Fruit fly (Drosophila melanogaster) whole organism, embryonic: ENCODE results near the gene HDAC4.

ENCODE experiments used
- B-H1 ChIP-seq: fragments of 200-800 bp; sonication (Bioruptor generic); IDR thresholded peaks from 3 replicates; pipeline ENCODE4 v1.3.6; 2022; ENCODE audit warnings: missing biosample characterization, missing genetic modification characterization
- CG1024 ChIP-seq: fragments of 200-800 bp; sonication (Bioruptor generic); IDR thresholded peaks from 2 replicates; pipeline ENCODE4 v1.3.6; 2022; ENCODE audit warnings: missing biosample characterization, missing genetic modification characterization
- CG10959 ChIP-seq: fragments of 200-800 bp; sonication (Bioruptor generic); IDR thresholded peaks from 2 replicates; pipeline ENCODE4 v1.3.6; 2022; ENCODE audit warnings: missing biosample characterization, missing genetic modification characterization
- CG10979 ChIP-seq: fragments of 200-800 bp; sonication (Bioruptor generic); optimal IDR thresholded peaks from 2 replicates; lab custom pipeline; 2018; ENCODE audit warnings: missing biosample characterization, mild to moderate bottlenecking, missing genetic modification characterization, moderate library complexity
- CG12155 ChIP-seq: fragments of 200-800 bp; sonication (Bioruptor generic); optimal IDR thresholded peaks from 3 replicates; lab custom pipeline; 2016; ENCODE audit warnings: missing biosample characterization, missing genetic modification characterization
- CG1233 ChIP-seq: fragments of 200-800 bp; sonication (Bioruptor generic); optimal IDR thresholded peaks from 4 replicates; lab custom pipeline; 2018; ENCODE audit warnings: missing biosample characterization, mild to moderate bottlenecking, missing genetic modification characterization
- CG12769 ChIP-seq: fragments of 200-800 bp; sonication (Bioruptor generic); optimal IDR thresholded peaks from 2 replicates; lab custom pipeline; 2019; ENCODE audit warnings: missing biosample characterization, mild to moderate bottlenecking, missing genetic modification characterization, moderate library complexity
- CG14050 ChIP-seq: fragments of 200-800 bp; sonication (Bioruptor generic); IDR thresholded peaks from 3 replicates; pipeline ENCODE4 v1.3.6; 2022; ENCODE audit warnings: missing biosample characterization, missing genetic modification characterization
- CG16813 ChIP-seq: fragments of 200-800 bp; sonication (Bioruptor generic); IDR thresholded peaks from 3 replicates; pipeline ENCODE4 v1.3.6; 2022; ENCODE audit warnings: missing biosample characterization, missing genetic modification characterization; ENCODE audit not compliant: partially characterized antibody
- CG17186 ChIP-seq: fragments of 200-800 bp; sonication (Bioruptor generic); optimal IDR thresholded peaks from 3 replicates; lab custom pipeline; 2017; ENCODE audit warnings: missing biosample characterization, missing genetic modification reagents, missing genetic modification characterization
- CG17829 ChIP-seq: fragments of 200-800 bp; optimal IDR thresholded peaks from 2 replicates; lab custom pipeline; 2019; ENCODE audit warnings: missing biosample characterization, mild to moderate bottlenecking, missing genetic modification characterization, moderate library complexity
- CG18599 ChIP-seq: fragments of 200-800 bp; sonication (Bioruptor generic); optimal IDR thresholded peaks from 3 replicates; lab custom pipeline; 2017; ENCODE audit warnings: missing biosample characterization, missing genetic modification characterization, mild to moderate bottlenecking, moderate library complexity, missing genetic modification reagents
- CG2678 ChIP-seq: fragments of 200-800 bp; sonication (Bioruptor generic); optimal IDR thresholded peaks from 3 replicates; lab custom pipeline; 2019; ENCODE audit warnings: missing biosample characterization, mild to moderate bottlenecking, missing genetic modification characterization, moderate library complexity
- CG30431 ChIP-seq: fragments of 200-800 bp; sonication (Bioruptor generic); optimal IDR thresholded peaks from 2 replicates; lab custom pipeline; 2017; ENCODE audit warnings: missing biosample characterization, missing genetic modification characterization
- CG3163 ChIP-seq: fragments of 200-800 bp; sonication (Bioruptor generic); optimal IDR thresholded peaks from 3 replicates; lab custom pipeline; 2016; ENCODE audit warnings: missing biosample characterization, missing genetic modification characterization
- CG32772 ChIP-seq: fragments of 200-800 bp; sonication (Bioruptor generic); IDR thresholded peaks from 2 replicates; pipeline ENCODE4 v1.3.6; 2022; ENCODE audit warnings: missing biosample characterization, missing genetic modification characterization
- CG33213 ChIP-seq: fragments of 200-800 bp; sonication (Bioruptor generic); optimal IDR thresholded peaks from 3 replicates; lab custom pipeline; 2016; ENCODE audit warnings: missing biosample characterization, missing genetic modification characterization
- CG34422 ChIP-seq: fragments of 200-800 bp; sonication (Bioruptor generic); IDR thresholded peaks from 3 replicates; pipeline ENCODE4 v1.3.6; 2022; ENCODE audit warnings: missing biosample characterization, missing genetic modification characterization
- CG3838 ChIP-seq: fragments of 200-800 bp; sonication (Bioruptor generic); optimal IDR thresholded peaks from 3 replicates; lab custom pipeline; 2016; ENCODE audit warnings: missing biosample characterization, missing genetic modification characterization
- CG4854 ChIP-seq: fragments of 200-800 bp; sonication (Bioruptor generic); optimal IDR thresholded peaks from 2 replicates; lab custom pipeline; 2016; ENCODE audit warnings: missing biosample characterization, missing genetic modification characterization, inconsistent platforms
- CG5953 ChIP-seq: fragments of 200-800 bp; sonication (Bioruptor generic); IDR thresholded peaks from 2 replicates; pipeline ENCODE4 v1.3.6; 2022; ENCODE audit warnings: missing biosample characterization, missing genetic modification characterization
- CG7745 ChIP-seq: fragments of 200-800 bp; sonication (Bioruptor generic); optimal IDR thresholded peaks from 2 replicates; lab custom pipeline; 2018; ENCODE audit warnings: missing biosample characterization, mild to moderate bottlenecking, missing genetic modification characterization, moderate library complexity
- CG7963 ChIP-seq: fragments of 200-800 bp; sonication (Bioruptor generic); IDR thresholded peaks from 3 replicates; pipeline ENCODE4 v1.3.6; 2022; ENCODE audit warnings: missing biosample characterization, missing genetic modification characterization; ENCODE audit not compliant: partially characterized antibody
- CG9876 ChIP-seq: fragments of 200-800 bp; sonication (Bioruptor generic); optimal IDR thresholded peaks from 2 replicates; lab custom pipeline; 2016; ENCODE audit warnings: missing biosample characterization, missing genetic modification characterization
- CrebB ChIP-seq: fragments of 200-800 bp; sonication (Bioruptor generic); optimal IDR thresholded peaks from 3 replicates; lab custom pipeline; 2018; ENCODE audit warnings: missing biosample characterization, mild to moderate bottlenecking, missing genetic modification characterization
- Dad ChIP-seq: fragments of 200-800 bp; sonication (Bioruptor generic); optimal IDR thresholded peaks from 3 replicates; lab custom pipeline; 2016; ENCODE audit warnings: missing biosample characterization, missing genetic modification characterization
- Dek ChIP-seq: fragments of 200-800 bp; sonication (Bioruptor generic); optimal IDR thresholded peaks from 3 replicates; lab custom pipeline; 2019; ENCODE audit warnings: missing biosample characterization, mild to moderate bottlenecking, missing genetic modification characterization, moderate library complexity
- Dll ChIP-seq: fragments of 200-800 bp; sonication (Bioruptor generic); IDR thresholded peaks from 4 replicates; pipeline ENCODE4 v1.3.6; 2022; ENCODE audit warnings: missing biosample characterization, missing genetic modification characterization; ENCODE audit not compliant: partially characterized antibody
- Fer2 ChIP-seq: fragments of 200-800 bp; sonication (Bioruptor generic); optimal IDR thresholded peaks from 2 replicates; lab custom pipeline; 2018; ENCODE audit warnings: missing biosample characterization, mild to moderate bottlenecking, missing genetic modification characterization, moderate library complexity
- Fer3 ChIP-seq: fragments of 200-800 bp; sonication (Bioruptor generic); optimal IDR thresholded peaks from 2 replicates; lab custom pipeline; 2018; ENCODE audit warnings: missing biosample characterization, mild to moderate bottlenecking, missing genetic modification characterization, moderate library complexity
- Gsc ChIP-seq: fragments of 200-800 bp; sonication (Bioruptor generic); IDR thresholded peaks from 2 replicates; pipeline ENCODE4 v1.3.6; 2022; ENCODE audit warnings: missing biosample characterization, missing genetic modification characterization
- HLH3B ChIP-seq: fragments of 200-800 bp; sonication (Bioruptor generic); IDR thresholded peaks from 2 replicates; pipeline ENCODE4 v1.3.6; 2022; ENCODE audit warnings: missing biosample characterization, missing genetic modification characterization
- Vsx1 ChIP-seq: fragments of 200-800 bp; sonication (Bioruptor generic); optimal IDR thresholded peaks from 2 replicates; lab custom pipeline; 2017; ENCODE audit warnings: missing biosample characterization, mild to moderate bottlenecking, missing genetic modification characterization, missing genetic modification reagents
- Xrp1 ChIP-seq: fragments of 200-800 bp; sonication (Bioruptor generic); IDR thresholded peaks from 2 replicates; pipeline ENCODE4 v1.3.6; 2022; ENCODE audit warnings: missing biosample characterization, missing genetic modification characterization
- ato ChIP-seq: fragments of 200-800 bp; sonication (Bioruptor generic); IDR thresholded peaks from 2 replicates; pipeline ENCODE4 v1.3.6; 2022; ENCODE audit warnings: missing biosample characterization, missing genetic modification characterization; ENCODE audit not compliant: partially characterized antibody
- bsh ChIP-seq, 2 experiments: fragments of 200-800 bp; sonication (Bioruptor generic); optimal IDR thresholded peaks; 2 replicates each; lab custom pipeline; 2017 to 2018; ENCODE audit warnings: mild to moderate bottlenecking in 2 of 2, missing biosample characterization in 2 of 2, missing genetic modification characterization in 2 of 2, moderate library complexity in 1 of 2
- chm ChIP-seq: fragments of 200-800 bp; sonication (Bioruptor generic); IDR thresholded peaks from 2 replicates; pipeline ENCODE4 v1.3.6; 2022; ENCODE audit warnings: missing biosample characterization, missing genetic modification characterization
- chn ChIP-seq: fragments of 200-800 bp; sonication (Bioruptor generic); optimal IDR thresholded peaks from 2 replicates; lab custom pipeline; 2016; ENCODE audit warnings: missing biosample characterization, missing genetic modification characterization
- da ChIP-seq: fragments of 200-800 bp; sonication (Bioruptor generic); optimal IDR thresholded peaks from 2 replicates; lab custom pipeline; 2016; ENCODE audit warnings: missing biosample characterization, missing genetic modification characterization
- fd96Cb ChIP-seq: fragments of 200-800 bp; sonication (Bioruptor generic); optimal IDR thresholded peaks from 2 replicates; lab custom pipeline; 2018; ENCODE audit warnings: missing biosample characterization, mild to moderate bottlenecking, missing genetic modification characterization, moderate library complexity
- fru ChIP-seq: fragments of >200 bp; optimal IDR thresholded peaks from 2 replicates; lab custom pipeline; 2017
- h ChIP-seq: fragments of >200 bp; optimal IDR thresholded peaks from 2 replicates; lab custom pipeline; 2017
- hb ChIP-seq: fragments of 200-800 bp; sonication (Bioruptor generic); IDR thresholded peaks from 3 replicates; pipeline ENCODE4 v1.3.6; 2022; ENCODE audit warnings: missing biosample characterization, missing genetic modification characterization; ENCODE audit not compliant: partially characterized antibody
- jigr1 ChIP-seq: fragments of 200-800 bp; sonication (Bioruptor generic); IDR thresholded peaks from 3 replicates; pipeline ENCODE4 v1.3.6; 2022; ENCODE audit warnings: missing biosample characterization, missing genetic modification characterization
- jing ChIP-seq: fragments of 200-800 bp; sonication (Bioruptor generic); optimal IDR thresholded peaks from 2 replicates; lab custom pipeline; 2018; ENCODE audit warnings: missing biosample characterization, mild to moderate bottlenecking, missing genetic modification characterization
- knrl ChIP-seq: fragments of 200-800 bp; sonication (Bioruptor generic); IDR thresholded peaks from 3 replicates; pipeline ENCODE4 v1.3.6; 2022; ENCODE audit warnings: missing biosample characterization, missing genetic modification characterization; ENCODE audit not compliant: partially characterized antibody
- org-1 ChIP-seq: fragments of 200-800 bp; sonication (Bioruptor generic); optimal IDR thresholded peaks from 2 replicates; lab custom pipeline; 2017; ENCODE audit warnings: missing biosample characterization, missing genetic modification characterization
- sd ChIP-seq: fragments of 200-800 bp; sonication (Bioruptor generic); optimal IDR thresholded peaks from 3 replicates; lab custom pipeline; 2018; ENCODE audit warnings: missing biosample characterization, mild to moderate bottlenecking, missing genetic modification characterization, moderate library complexity
- sens-2 ChIP-seq: fragments of 200-800 bp; sonication (Bioruptor generic); IDR thresholded peaks from 2 replicates; pipeline ENCODE4 v1.3.6; 2022; ENCODE audit warnings: missing biosample characterization, missing genetic modification characterization
- tio ChIP-seq: fragments of 200-800 bp; sonication (Bioruptor generic); optimal IDR thresholded peaks from 2 replicates; lab custom pipeline; 2017; ENCODE audit warnings: missing biosample characterization, missing genetic modification characterization, inconsistent platforms
- unc-4 ChIP-seq: fragments of 200-800 bp; sonication (Bioruptor generic); IDR thresholded peaks from 2 replicates; pipeline ENCODE4 v1.3.6; 2022; ENCODE audit warnings: missing biosample characterization, missing genetic modification characterization; ENCODE audit not compliant: partially characterized antibody
- unpg ChIP-seq: fragments of 200-800 bp; sonication (Bioruptor generic); optimal IDR thresholded peaks from 3 replicates; lab custom pipeline; 2018; ENCODE audit warnings: missing biosample characterization, mild to moderate bottlenecking, missing genetic modification characterization, moderate library complexity

Gene HDAC4

dm6 chrX:13226478-13226877 is 59.0 kb downstream of the HDAC4 start (continued):
- no peak for TF ChIP-seq CG12155 (GFP tag; lab: Kevin White, UChicago)
- peak; percentile 53 for TF ChIP-seq unpg (GFP tag; lab: Kevin White, UChicago)
- no peak for TF ChIP-seq B-H1 (GFP tag; lab: Robert Waterston, UW)
- no peak for TF ChIP-seq CG4854
- no peak for TF ChIP-seq CG5953 (GFP tag; lab: Robert Waterston, UW)
- TF ChIP-seq Gsc (GFP tag; lab: Robert Waterston, UW), result no peak
- no peak for TF ChIP-seq CG1024
- peak; percentile 40 for TF ChIP-seq CG17829 (tag; lab: Kevin White, UChicago)
- no peak for TF ChIP-seq CG17186 (GFP tag; lab: Kevin White, UChicago)
- TF ChIP-seq CG30431, result no peak
- no peak for TF ChIP-seq CG7745 (tag; lab: Kevin White, UChicago)
- no peak for TF ChIP-seq h
- TF ChIP-seq Xrp1 (GFP tag; lab: Robert Waterston, UW), result peak; percentile 22; the same call in 1 of the 2 replicates
- no peak for TF ChIP-seq knrl (GFP tag; lab: Robert Waterston, UW)
- TF ChIP-seq jing (GFP tag; lab: Kevin White, UChicago), result no peak
- TF ChIP-seq CrebB (tag; lab: Kevin White, UChicago), result no peak
- TF ChIP-seq Dad (GFP tag; lab: Kevin White, UChicago), result no peak
- TF ChIP-seq da, result no peak
- no peak for TF ChIP-seq CG32772 (GFP tag; lab: Robert Waterston, UW)
- TF ChIP-seq HLH3B (GFP tag; lab: Robert Waterston, UW), result no peak
- no peak for TF ChIP-seq CG1233
- no peak for TF ChIP-seq CG7963
- TF ChIP-seq CG16813, result no peak
- no peak for TF ChIP-seq jigr1 (GFP tag; lab: Robert Waterston, UW)
- TF ChIP-seq org-1, result peak; percentile 7
- TF ChIP-seq Dll (GFP tag; lab: Robert Waterston, UW), result no peak
- TF ChIP-seq CG14050 (GFP tag; lab: Robert Waterston, UW), result no peak
- TF ChIP-seq chm (GFP tag; lab: Robert Waterston, UW), result no peak
- TF ChIP-seq sens-2 (GFP tag; lab: Robert Waterston, UW), result no peak
- TF ChIP-seq CG10979 (tag; lab: Kevin White, UChicago), result peak; percentile 59
- TF ChIP-seq Dek (tag; lab: Kevin White, UChicago), result no peak
- no peak for TF ChIP-seq ato (GFP tag; lab: Robert Waterston, UW)
- TF ChIP-seq chn (GFP tag; lab: Kevin White, UChicago), result no peak
- TF ChIP-seq CG3838 (GFP tag; lab: Kevin White, UChicago), result no peak
- TF ChIP-seq Fer2, result no peak
- TF ChIP-seq fd96Cb (tag; lab: Kevin White, UChicago), result peak; percentile 45
- TF ChIP-seq CG12769 (tag; lab: Kevin White, UChicago), result no peak
- no peak for TF ChIP-seq Vsx1 (GFP tag; lab: Kevin White, UChicago)
- TF ChIP-seq hb (GFP tag; lab: Robert Waterston, UW), result no peak
- no peak for TF ChIP-seq CG33213
- TF ChIP-seq CG3163 (GFP tag; lab: Kevin White, UChicago), result no peak
- no peak for TF ChIP-seq unc-4 (GFP tag; lab: Robert Waterston, UW)
- TF ChIP-seq fru (lab: Kevin White, UChicago), result no peak
- peak; percentile 10 for TF ChIP-seq CG18599
- no peak for TF ChIP-seq sd (tag; lab: Kevin White, UChicago)
- TF ChIP-seq Fer3 (tag; lab: Kevin White, UChicago), result no peak
- no peak for TF ChIP-seq tio (GFP tag; lab: Kevin White, UChicago)
- TF ChIP-seq CG9876 (GFP tag; lab: Kevin White, UChicago), result no peak
- TF ChIP-seq CG10959 (GFP tag; lab: Robert Waterston, UW), result no peak
- TF ChIP-seq CG2678 (tag; lab: Kevin White, UChicago), result peak; percentile 49
- no peak for TF ChIP-seq CG34422 (GFP tag; lab: Robert Waterston, UW)
- TF ChIP-seq bsh (GFP tag; optimal IDR thresholded peaks at IDR 0.05; lab: Kevin White, UChicago), result peak in 1 of 2 experiments; percentile 60
